Fruit fly (Drosophila melanogaster): ENCODE data around the gene CG9173.
A peak's percentile ranks its signal among the peaks of the same experiment; 100 is the strongest.

DNA sequence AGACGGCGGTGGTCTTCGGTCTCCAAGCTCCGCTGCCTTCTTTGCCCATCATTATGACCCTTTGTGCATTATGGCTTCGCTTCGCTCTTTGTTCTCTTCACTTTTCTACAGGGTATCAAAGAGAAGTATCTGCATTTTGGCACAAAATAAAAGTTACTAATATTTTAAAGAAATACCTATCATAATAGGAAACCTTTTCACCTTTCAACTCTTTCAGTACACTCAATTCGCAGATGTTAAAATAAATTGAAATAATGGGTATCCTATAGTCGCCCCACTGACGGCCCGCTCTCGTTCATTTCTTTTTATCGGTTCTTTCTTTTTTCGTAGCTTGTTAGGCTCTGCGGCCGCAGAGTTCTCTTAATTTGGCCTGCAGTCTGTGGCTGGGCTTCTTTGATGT, 19.6 kb upstream of the CG9173 start:
- TF ChIP-seq CG17806 (tag; optimal IDR thresholded peaks at IDR 0.05) (peak; percentile 71), CG8159 (tag; optimal IDR thresholded peaks at IDR 0.05) (peak; percentile 73), Snoo (tag; optimal IDR thresholded peaks at IDR 0.05) (peak; percentile 96), D1 (tag; optimal IDR thresholded peaks at IDR 0.05) (no peak), CG13204 (GFP tag; optimal IDR thresholded peaks at IDR 0.05) (peak; percentile 50), EcR (GFP tag; optimal IDR thresholded peaks at IDR 0.05) (no peak), CG4496 (GFP tag; IDR thresholded peaks at IDR 0.05) (peak; percentile 81), CG9948 (tag; optimal IDR thresholded peaks at IDR 0.05) (peak; percentile 75), CG14655 (GFP tag; optimal IDR thresholded peaks at IDR 0.05) (peak; percentile 69), Pif1B (GFP tag; optimal IDR thresholded peaks at IDR 0.05) (peak; percentile 83)
